Worm (Caenorhabditis elegans) whole organism, L4 larva: ENCODE results near the gene R10F2.6.
A peak's percentile ranks its signal among the peaks of the same experiment; 100 is the strongest.

Source experiments
- F26F4.8 ChIP-seq: fragments of 200-800 bp; sonication (Bioruptor generic); conservative IDR thresholded peaks from 2 replicates; pipeline ENCODE4 v1.3.6; 2022; ENCODE audit warnings: missing genetic modification characterization, missing compliant biosample characterization
- R02D3.7 ChIP-seq: fragments of 150-350 bp; sonication (generic microtip); optimal IDR thresholded peaks from 3 replicates; lab custom pipeline; 2014; ENCODE audit warnings: missing biosample characterization, missing genetic modification characterization
- Y105C5A.15 ChIP-seq: fragments of 200-800 bp; sonication (Bioruptor generic); IDR thresholded peaks from 2 replicates; pipeline ENCODE4 v1.3.6; 2022; ENCODE audit warnings: missing genetic modification characterization, missing compliant biosample characterization
- Y5F2A.4 ChIP-seq: fragments of 200-800 bp; sonication (Bioruptor generic); optimal IDR thresholded peaks from 2 replicates; lab custom pipeline; 2018; ENCODE audit warnings: mild to moderate bottlenecking, missing genetic modification characterization, missing compliant biosample characterization
- ZK337.2 ChIP-seq: fragments of 200-800 bp; sonication (Bioruptor generic); IDR thresholded peaks from 2 replicates; pipeline ENCODE4 v1.3.6; 2022; ENCODE audit warnings: missing genetic modification reagents, missing genetic modification characterization, missing compliant biosample characterization
- aha-1 ChIP-seq: fragments of 150-350 bp; peaks from one replicate; lab custom pipeline; 2014; ENCODE audit warnings: missing biosample characterization, missing genetic modification characterization
- ama-1 ChIP-seq: fragments of 150-350 bp; optimal IDR thresholded peaks from 2 replicates; lab custom pipeline; 2014; ENCODE audit warnings: inconsistent platforms, mixed read lengths
- ceh-20 ChIP-seq: fragments of 200-800 bp; sonication (Bioruptor generic); IDR thresholded peaks from 2 replicates; pipeline ENCODE4 v1.3.6; 2022; ENCODE audit warnings: missing genetic modification reagents, missing genetic modification characterization, missing compliant biosample characterization
- ceh-44 ChIP-seq: fragments of 200-800 bp; sonication (Bioruptor generic); IDR thresholded peaks from 2 replicates; pipeline ENCODE4 v1.3.6; 2022; ENCODE audit warnings: missing genetic modification reagents, missing genetic modification characterization, missing compliant biosample characterization
- ceh-62 ChIP-seq: sonication (generic microtip); optimal IDR thresholded peaks from 2 replicates; lab custom pipeline; 2017; ENCODE audit warnings: missing biosample characterization, missing genetic modification characterization
- daf-19 ChIP-seq: fragments of 200-800 bp; sonication (Bioruptor generic); conservative IDR thresholded peaks from 2 replicates; pipeline ENCODE4 v1.3.6; 2022; ENCODE audit warnings: missing genetic modification characterization, missing compliant biosample characterization
- daf-8 ChIP-seq: fragments of 200-800 bp; sonication (Bioruptor generic); IDR thresholded peaks from 2 replicates; pipeline ENCODE4 v1.3.6; 2022; ENCODE audit warnings: missing genetic modification characterization, missing compliant biosample characterization
- dmd-8 ChIP-seq: fragments of 200-800 bp; sonication (Bioruptor generic); IDR thresholded peaks from 2 replicates; pipeline ENCODE4 v1.3.6; 2022; ENCODE audit warnings: missing genetic modification characterization, missing compliant biosample characterization
- dpl-1 ChIP-seq: fragments of 150-350 bp; optimal IDR thresholded peaks from 2 replicates; lab custom pipeline; 2014; ENCODE audit warnings: missing biosample characterization, missing genetic modification reagents, missing genetic modification characterization
- fkh-10 ChIP-seq: fragments of 150-350 bp; optimal IDR thresholded peaks from 2 replicates; lab custom pipeline; 2014; ENCODE audit warnings: missing biosample characterization, missing genetic modification reagents, missing genetic modification characterization
- fos-1 ChIP-seq: fragments of 150-350 bp; optimal IDR thresholded peaks from 2 replicates; lab custom pipeline; 2014; ENCODE audit warnings: missing biosample characterization, missing genetic modification characterization
- hif-1 ChIP-seq, 2 experiments: sonication (generic microtip); optimal IDR thresholded peaks; 2 replicates each; lab custom pipeline; 2016 to 2017; ENCODE audit warnings: missing compliant biosample characterization in 2 of 2, missing genetic modification characterization in 2 of 2, missing genetic modification reagents in 2 of 2, missing genotype in 2 of 2, mild to moderate bottlenecking in 1 of 2
- hlh-30 ChIP-seq: sonication (generic microtip); optimal IDR thresholded peaks from 2 replicates; lab custom pipeline; 2017; ENCODE audit warnings: antibody characterized with exemption, mild to moderate bottlenecking, missing genetic modification characterization, missing compliant biosample characterization; ENCODE audit not compliant: insufficient read depth
- lin-1 ChIP-seq: fragments of 200-800 bp; sonication (Bioruptor generic); IDR thresholded peaks from 2 replicates; pipeline ENCODE4 v1.3.6; 2022; ENCODE audit warnings: missing genetic modification reagents, missing genetic modification characterization, missing compliant biosample characterization
- lin-38 ChIP-seq: fragments of 200-800 bp; sonication (Bioruptor generic); IDR thresholded peaks from 2 replicates; pipeline ENCODE4 v1.3.6; 2022; ENCODE audit warnings: missing genetic modification reagents, missing genetic modification characterization, missing compliant biosample characterization
- madf-5 ChIP-seq, 2 experiments: fragments of 200-800 bp; sonication (Bioruptor generic); IDR thresholded peaks; 2 replicates each; pipeline ENCODE4 v1.3.6; 2022; ENCODE audit warnings: missing compliant biosample characterization in 2 of 2, missing genetic modification characterization in 2 of 2
- nhr-102 ChIP-seq: sonication (generic microtip); optimal IDR thresholded peaks from 2 replicates; lab custom pipeline; 2016; ENCODE audit warnings: mild to moderate bottlenecking, missing genetic modification characterization, moderate library complexity, missing compliant biosample characterization
- nhr-28 ChIP-seq: fragments of 150-350 bp; optimal IDR thresholded peaks from 2 replicates; lab custom pipeline; 2014; ENCODE audit warnings: missing biosample characterization, missing genetic modification characterization
- nhr-42 ChIP-seq: fragments of 200-800 bp; sonication (Bioruptor generic); IDR thresholded peaks from 2 replicates; pipeline ENCODE4 v1.3.6; 2022; ENCODE audit warnings: missing genetic modification characterization, missing compliant biosample characterization
- nhr-76 ChIP-seq: fragments of 150-350 bp; optimal IDR thresholded peaks from 2 replicates; lab custom pipeline; 2014; ENCODE audit warnings: missing biosample characterization, missing genetic modification characterization
- php-3 ChIP-seq: fragments of 200-800 bp; sonication (Bioruptor generic); IDR thresholded peaks from 2 replicates; pipeline ENCODE4 v1.3.6; 2022; ENCODE audit warnings: missing genetic modification reagents, missing genetic modification characterization, missing compliant biosample characterization
- rbr-2 ChIP-seq: sonication (generic microtip); optimal IDR thresholded peaks from 2 replicates; lab custom pipeline; 2016; ENCODE audit warnings: missing genotype, missing genetic modification characterization, missing compliant biosample characterization
- set-16 ChIP-seq: fragments of 200-800 bp; sonication (Bioruptor generic); IDR thresholded peaks from 2 replicates; pipeline ENCODE4 v1.3.6; 2022; ENCODE audit warnings: missing genetic modification reagents, missing genetic modification characterization, missing compliant biosample characterization
- snpc-4 ChIP-seq: fragments of 150-350 bp; optimal IDR thresholded peaks from 2 replicates; lab custom pipeline; 2014; ENCODE audit warnings: missing biosample characterization, missing genetic modification characterization
- tag-97 ChIP-seq: fragments of 200-800 bp; sonication (Bioruptor generic); IDR thresholded peaks from 2 replicates; pipeline ENCODE4 v1.3.6; 2022; ENCODE audit warnings: missing genetic modification characterization, missing compliant biosample characterization
- tra-1 ChIP-seq: fragments of 200-800 bp; sonication (Bioruptor generic); IDR thresholded peaks from 2 replicates; pipeline ENCODE4 v1.3.6; 2022; ENCODE audit warnings: missing genetic modification reagents, missing genetic modification characterization, missing compliant biosample characterization
- unc-62 ChIP-seq, 3 experiments: fragments of 150-350 bp in 1 of 3; sonication (generic microtip); optimal IDR thresholded peaks in 2 of 3; peaks in 1 of 3; 1 replicate in 1 of 3; 2 replicates in 2 of 3; lab custom pipeline; 2014 to 2017; ENCODE audit warnings: missing biosample characterization in 3 of 3, missing genetic modification characterization in 3 of 3, missing genetic modification reagents in 3 of 3, missing genotype in 1 of 3
- zfp-2 ChIP-seq: sonication (generic microtip); optimal IDR thresholded peaks from 2 replicates; lab custom pipeline; 2016; ENCODE audit warnings: mild to moderate bottlenecking, missing genetic modification characterization, missing compliant biosample characterization

R10F2.6 gene

ce11 chrIII:2982109-2982508 lies 38.2 kb upstream of the R10F2.6 start, which contains the start of gene Y55D5A.1:
Gene Y55D5A.1 (plus strand): TSS chrIII:2982409.
- TF ChIP-seq tag-97 (GFP tag; lab: Robert Waterston, UW) (no peak), aha-1 (peak; percentile 79), php-3 (GFP tag; lab: Robert Waterston, UW) (no peak), daf-19 (GFP tag; lab: Robert Waterston, UW) (no peak), hlh-30 (tag; lab: Kevin White, UChicago) (no peak), ceh-20 (GFP tag; lab: Robert Waterston, UW) (no peak), madf-5 (GFP tag; IDR thresholded peaks at IDR 0.05; lab: Robert Waterston, UW) (no peak), zfp-2 (tag; lab: Kevin White, UChicago) (no peak), ceh-62 (tag; lab: Kevin White, UChicago) (no peak)
- TF ChIP-seq, all 104 proteins: peak for 1

ce11 chrIII:2980927-2981326 lies 37.0 kb upstream of the R10F2.6 start:
- TF ChIP-seq nhr-28 (tag; lab: Kevin White, UChicago) (peak; percentile 12), ceh-62 (tag; lab: Kevin White, UChicago) (no peak), tra-1 (GFP tag; lab: Robert Waterston, UW) (peak; percentile 87)

- TF ChIP-seq dmd-8 (no peak), set-16 (no peak), Y105C5A.15 (GFP tag; lab: Robert Waterston, UW) (no peak), ama-1 (lab: Kevin White, UChicago) (no peak), hif-1 (tag; optimal IDR thresholded peaks at IDR 0.05; lab: Kevin White, UChicago) (no peak), ZK337.2 (GFP tag; lab: Robert Waterston, UW) (no peak), fkh-10 (GFP tag; lab: Kevin White, UChicago) (no peak), R02D3.7 (no peak), daf-8 (no peak), hlh-30 (tag; lab: Kevin White, UChicago) (no peak), Y5F2A.4 (GFP tag; lab: Kevin White, UChicago) (no peak), F26F4.8 (GFP tag; lab: Robert Waterston, UW) (no peak), nhr-102 (tag; lab: Kevin White, UChicago) (no peak)
- TF ChIP-seq, all 104 proteins: peak for 0
These were observed 32.3 kb upstream of the R10F2.6 start for ce11 chrIII:2976176-2976575.

- TF ChIP-seq snpc-4 (tag; lab: Kevin White, UChicago), result no peak
- TF ChIP-seq fos-1 (tag; lab: Kevin White, UChicago), result no peak
- TF ChIP-seq tag-97 (GFP tag; lab: Robert Waterston, UW), result no peak
- TF ChIP-seq nhr-42, result no peak
- no peak for TF ChIP-seq dpl-1 (GFP tag; lab: Kevin White, UChicago)
- TF ChIP-seq madf-5 (GFP tag; IDR thresholded peaks at IDR 0.05; lab: Robert Waterston, UW), result no peak
These were observed 31.8 kb upstream of the R10F2.6 start, which contains the start of gene Y55D5A.3 for ce11 chrIII:2975689-2976088. Gene Y55D5A.3 (minus strand): TSS chrIII:2975789.

- TF ChIP-seq ceh-44 (GFP tag; lab: Robert Waterston, UW) (no peak), unc-62 (GFP tag; optimal IDR thresholded peaks at IDR 0.05 in 1 of 2; lab: Kevin White, UChicago) (peak in 1 of 2 experiments; percentile 88), unc-62 (tag; optimal IDR thresholded peaks at IDR 0.05; lab: Kevin White, UChicago) (no peak)
These were observed 29.1 kb upstream of the R10F2.6 start for ce11 chrIII:2972977-2973376.

ce11 chrIII:2970251-2970650 lies 26.4 kb upstream of the R10F2.6 start:
- TF ChIP-seq rbr-2 (tag; lab: Kevin White, UChicago), result no peak
- peak in 1 of 2 experiments; percentile 33 for TF ChIP-seq unc-62 (GFP tag; optimal IDR thresholded peaks at IDR 0.05 in 1 of 2; lab: Kevin White, UChicago)
- TF ChIP-seq unc-62 (tag; optimal IDR thresholded peaks at IDR 0.05; lab: Kevin White, UChicago), result no peak
- no peak for TF ChIP-seq Y105C5A.15 (GFP tag; lab: Robert Waterston, UW)
- no peak for TF ChIP-seq nhr-76 (tag; lab: Kevin White, UChicago)
- no peak for TF ChIP-seq lin-1 (GFP tag; lab: Robert Waterston, UW)
- no peak for TF ChIP-seq ceh-44 (GFP tag; lab: Robert Waterston, UW)
- peak; percentile 32; the same call in 1 of the 2 replicates for TF ChIP-seq lin-38 (GFP tag; lab: Robert Waterston, UW)
